Fruit fly (Drosophila melanogaster): ENCODE data around the gene jumu.
A peak's percentile ranks its signal among the peaks of the same experiment; 100 is the strongest.

The jumu gene

DNA sequence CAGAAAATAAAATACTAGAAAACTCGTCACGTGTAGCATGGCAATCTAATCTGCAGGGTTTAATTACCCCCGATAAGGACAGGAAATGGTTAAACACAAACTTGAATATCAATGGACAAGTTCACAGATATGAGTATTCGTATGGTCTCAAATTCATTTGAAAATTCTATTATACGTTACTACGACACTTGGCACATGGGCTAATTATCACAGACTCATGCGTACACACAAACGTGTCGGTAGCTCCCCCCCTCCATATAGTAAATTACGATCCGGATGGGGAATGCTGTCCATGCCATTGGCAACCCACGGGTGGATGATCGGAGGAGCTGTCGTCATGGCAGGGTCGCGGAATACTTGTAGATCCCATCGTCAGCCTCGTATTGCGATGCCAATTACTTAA is 44.4 kb downstream of the jumu start:
- TF ChIP-seq Hr4 (GFP tag; optimal IDR thresholded peaks at IDR 0.05) = no peak
- no peak for TF ChIP-seq CG6276 (GFP tag; optimal IDR thresholded peaks at IDR 0.05)
- TF ChIP-seq vri (GFP tag; optimal IDR thresholded peaks at IDR 0.05) = peak; percentile 50
- no peak for TF ChIP-seq achi (GFP tag; optimal IDR thresholded peaks at IDR 0.05)
- TF ChIP-seq CG6854 (GFP tag; optimal IDR thresholded peaks at IDR 0.05) = no peak
- no peak for TF ChIP-seq Met (GFP tag; optimal IDR thresholded peaks at IDR 0.05)

DNA sequence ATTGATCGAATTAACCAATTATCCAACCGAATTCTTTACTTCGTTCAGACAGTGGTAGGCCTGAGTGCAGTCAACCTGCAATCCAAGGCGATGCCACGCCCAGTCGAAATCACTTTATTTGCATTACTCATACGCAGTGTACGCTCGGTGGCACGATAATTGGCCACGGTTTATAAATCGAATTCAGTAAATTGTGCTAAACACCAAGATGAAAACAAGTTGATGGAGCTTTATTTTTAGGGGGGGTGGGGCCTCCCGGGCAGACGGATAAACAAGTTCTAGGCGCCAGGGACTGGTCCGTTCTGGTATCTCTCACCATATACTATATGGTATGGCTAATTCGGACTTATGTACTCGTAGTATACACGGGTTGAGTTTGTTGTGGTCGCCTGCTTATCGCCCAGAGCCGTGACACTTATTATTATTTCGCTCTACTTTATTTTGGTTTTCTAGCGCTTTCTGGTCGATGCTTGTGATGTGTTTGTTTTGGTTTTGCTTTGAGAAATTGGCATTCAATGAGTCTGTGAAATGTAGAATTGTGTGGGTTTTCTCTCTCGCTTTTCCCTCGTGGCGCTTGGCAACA is 45.3 kb downstream of the jumu start:
- TF ChIP-seq Lpt (GFP tag; optimal IDR thresholded peaks at IDR 0.05) (no peak), dsx (GFP tag; optimal IDR thresholded peaks at IDR 0.05; ENCODE audit: poor library complexity, severe bottlenecking) (no peak), Sox14 (GFP tag; optimal IDR thresholded peaks at IDR 0.05) (no peak), Ets96B (tag; optimal IDR thresholded peaks at IDR 0.05) (no peak), CG6276 (GFP tag; optimal IDR thresholded peaks at IDR 0.05) (no peak), Gug (GFP tag; IDR thresholded peaks at IDR 0.05) (no peak), topi (GFP tag; optimal IDR thresholded peaks at IDR 0.05) (no peak), net (GFP tag; optimal IDR thresholded peaks at IDR 0.05) (no peak), salr (GFP tag; optimal IDR thresholded peaks at IDR 0.05) (no peak), CG6854 (GFP tag; optimal IDR thresholded peaks at IDR 0.05) (no peak), cyc (GFP tag; optimal IDR thresholded peaks at IDR 0.05) (no peak), OdsH (GFP tag; optimal IDR thresholded peaks at IDR 0.05) (no peak)

DNA sequence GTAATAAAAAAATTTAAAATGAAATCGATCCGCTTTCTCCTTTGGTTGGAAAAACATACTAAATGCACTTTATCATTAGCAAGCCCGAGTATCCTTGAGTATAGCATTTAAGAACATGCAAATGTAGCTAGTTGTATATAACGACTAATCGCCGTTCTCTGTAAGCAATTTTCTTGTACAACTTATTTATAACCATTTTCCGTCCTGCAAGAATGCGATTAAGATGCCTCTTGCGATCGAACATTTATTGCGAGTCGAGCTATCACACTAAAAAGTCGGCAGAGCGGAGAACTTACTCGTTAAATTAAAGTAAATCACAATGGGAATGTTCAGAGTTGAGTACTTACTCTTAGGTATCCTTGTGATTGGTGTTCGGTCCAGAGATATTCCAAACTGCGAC is 50.8 kb downstream of the jumu start, which contains the start of gene mthl11:
TSS of gene mthl11 (plus strand) at position 301 of the 400 bp plus-strand sequence.
- no peak for TF ChIP-seq Eip75B (GFP tag; optimal IDR thresholded peaks at IDR 0.05)

DNA sequence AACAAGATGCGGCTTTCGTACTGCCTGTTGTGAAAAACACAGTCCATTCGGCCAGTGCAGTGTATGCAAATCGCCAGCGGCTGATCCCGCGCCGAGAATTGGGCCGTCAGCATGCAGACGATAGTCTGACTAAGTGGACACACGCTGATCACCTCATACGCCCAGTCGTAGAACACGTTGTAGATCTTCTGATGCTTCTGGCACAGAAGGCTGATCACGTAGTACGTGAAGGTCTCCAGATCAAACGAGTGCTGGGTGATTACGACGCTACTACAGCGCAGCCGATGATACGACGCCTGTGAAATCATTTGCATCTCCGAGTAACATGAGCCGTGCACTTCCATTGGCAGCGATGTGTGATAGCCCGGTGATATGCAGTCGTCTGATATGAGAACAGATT is 54.0 kb downstream of the jumu start:
- TF ChIP-seq Sox14 (GFP tag; optimal IDR thresholded peaks at IDR 0.05) (no peak), svp (GFP tag) (peak; percentile 97)

DNA sequence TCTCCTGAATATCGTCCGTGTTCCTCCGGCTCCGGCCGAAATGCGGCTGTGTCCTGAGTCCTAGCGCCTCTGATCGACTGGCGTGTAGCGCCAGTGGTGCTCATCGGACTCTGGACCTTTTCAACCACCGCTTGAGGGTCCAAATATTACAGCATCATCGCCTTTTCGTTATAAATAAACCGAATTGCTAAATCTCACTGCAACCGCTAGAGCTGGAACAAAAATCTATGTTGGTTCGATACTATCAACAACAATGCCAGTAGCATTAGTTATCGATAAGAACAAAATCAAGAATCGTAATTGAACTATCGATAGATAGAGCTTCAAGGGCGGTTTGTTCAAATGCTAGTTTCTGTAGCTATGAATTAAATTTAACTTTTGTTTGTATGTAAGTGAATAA is 57.1 kb downstream of the jumu start, which contains the start of gene CG6325:
TSS of gene CG6325 (minus strand) at position 220 of the 400 bp plus-strand sequence.
- TF ChIP-seq Sox14 (GFP tag; optimal IDR thresholded peaks at IDR 0.05) (no peak), esn (GFP tag; optimal IDR thresholded peaks at IDR 0.05) (peak; percentile 43), lz (GFP tag; optimal IDR thresholded peaks at IDR 0.05) (peak; percentile 24)

DNA sequence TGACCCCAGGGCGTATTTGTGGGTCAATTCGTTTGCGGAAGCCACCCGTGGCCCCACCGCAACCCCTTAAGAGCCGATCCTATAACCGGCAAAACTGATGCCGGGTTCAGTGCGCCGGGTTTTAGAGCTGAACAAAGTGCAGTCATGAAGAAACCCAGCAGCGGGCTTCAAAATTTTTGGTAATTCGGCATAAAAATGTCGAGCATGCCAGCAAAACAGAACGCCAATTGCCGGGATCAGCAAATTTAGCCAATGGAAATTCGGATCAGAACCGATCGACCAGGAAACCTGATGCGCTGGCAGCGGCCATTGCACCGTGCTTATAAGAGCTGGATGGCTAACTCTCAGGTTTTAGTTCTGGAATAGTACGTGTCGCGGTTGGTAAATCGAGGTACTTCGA is 57.7 kb downstream of the jumu start:
- TF ChIP-seq Met (GFP tag; optimal IDR thresholded peaks at IDR 0.05) (no peak), CG34406 (GFP tag; optimal IDR thresholded peaks at IDR 0.05) (no peak), achi (GFP tag; optimal IDR thresholded peaks at IDR 0.05) (no peak), CG11294 (GFP tag; IDR thresholded peaks at IDR 0.05) (no peak), ss (GFP tag; optimal IDR thresholded peaks at IDR 0.05) (no peak), CG10669 (GFP tag; optimal IDR thresholded peaks at IDR 0.05) (no peak), vri (GFP tag; optimal IDR thresholded peaks at IDR 0.05) (no peak), Gug (GFP tag; IDR thresholded peaks at IDR 0.05) (no peak), CG11762 (GFP tag; optimal IDR thresholded peaks at IDR 0.05; ENCODE audit: insufficient read depth) (no peak), CG1621 (tag; optimal IDR thresholded peaks at IDR 0.05) (no peak), CG6808 (GFP tag; optimal IDR thresholded peaks at IDR 0.05) (no peak), Sox102F (GFP tag; optimal IDR thresholded peaks at IDR 0.05) (no peak), Eip75B (GFP tag; optimal IDR thresholded peaks at IDR 0.05) (no peak), CG6163 (GFP tag; IDR thresholded peaks at IDR 0.05) (no peak)
